Worm (Caenorhabditis elegans): Measurements from ENCODE around the gene rpb-12.

DNA sequence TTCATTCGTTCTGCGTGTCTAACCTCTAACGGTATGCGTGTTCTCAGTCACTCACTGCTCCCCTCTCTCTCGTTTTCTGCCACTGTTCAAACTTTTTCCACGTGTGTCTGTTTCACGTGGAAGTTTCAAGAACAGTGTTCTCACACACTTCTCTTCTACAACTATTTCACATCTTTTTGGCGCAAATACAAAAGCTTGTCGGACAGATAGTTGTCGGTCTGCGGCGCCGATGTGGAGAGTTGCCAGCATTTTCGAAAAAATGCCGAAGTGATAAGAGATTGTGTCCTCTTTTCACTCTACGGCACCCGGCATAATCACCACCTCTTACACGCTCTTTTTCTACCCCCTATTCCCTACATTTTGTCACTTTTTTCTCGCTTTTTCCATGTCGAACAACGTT, 28.3 kb downstream of the rpb-12 start:
- no peak for TF ChIP-seq med-1 (GFP tag; optimal IDR thresholded peaks at IDR 0.05; ENCODE audit: insufficient read depth)
- TF ChIP-seq cog-1 (tag; optimal IDR thresholded peaks at IDR 0.05): no peak
- no peak for TF ChIP-seq tab-1 (GFP tag; IDR thresholded peaks at IDR 0.05)
- TF ChIP-seq ztf-23 (GFP tag; IDR thresholded peaks at IDR 0.05): no peak
- TF ChIP-seq T22C8.4 (GFP tag; IDR thresholded peaks at IDR 0.05): no peak
- no peak for TF ChIP-seq klf-2 (GFP tag; conservative IDR thresholded peaks at IDR 0.05)
- no peak for TF ChIP-seq ztf-29 (GFP tag; IDR thresholded peaks at IDR 0.05)
- no peak for TF ChIP-seq ref-1 (GFP tag; conservative IDR thresholded peaks at IDR 0.05)
- TF ChIP-seq flt-1 (GFP tag; IDR thresholded peaks at IDR 0.05): no peak

Measured in whole organism, midembryonic.